Worm (Caenorhabditis elegans) whole organism, L1 larva: ENCODE measurements around the gene nep-12.

ENCODE experiments used
- ama-1 ChIP-seq: fragments of 150-350 bp; optimal IDR thresholded peaks from 2 replicates; lab custom pipeline; 2014
- egl-27 ChIP-seq, 2 experiments: fragments of 150-350 bp in 1 of 2; sonication (generic microtip); optimal IDR thresholded peaks; 3 replicates each; lab custom pipeline; 2017 to 2018; ENCODE audit warnings: missing biosample characterization in 2 of 2, missing genetic modification characterization in 2 of 2, missing genetic modification reagents in 2 of 2
- pqm-1 ChIP-seq: sonication (generic microtip); optimal IDR thresholded peaks from 3 replicates; lab custom pipeline; 2017; ENCODE audit warnings: missing biosample characterization, missing genetic modification characterization

DNA sequence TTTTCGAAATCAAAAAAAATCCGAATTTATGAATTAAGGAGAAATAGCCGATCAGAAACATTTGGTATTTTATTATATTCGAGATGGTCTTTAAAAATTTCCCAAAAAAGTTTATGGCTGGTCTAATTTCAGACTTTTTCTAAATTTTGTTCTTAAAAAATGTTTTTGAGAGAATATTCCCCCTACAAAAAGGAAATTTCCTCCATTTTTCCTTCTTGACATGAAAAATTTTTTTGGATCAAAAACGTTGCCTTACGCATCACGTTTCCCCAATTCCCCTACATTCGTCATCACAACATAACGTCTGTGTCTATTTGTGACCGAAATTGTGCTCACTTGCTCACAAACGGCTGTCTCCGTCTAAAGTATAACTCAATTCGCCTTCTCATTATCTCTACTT lies 9.0 kb upstream of the nep-12 start:
- TF ChIP-seq pqm-1 (tag; lab: Kevin White, UChicago) (no peak), egl-27 (tag; optimal IDR thresholded peaks at IDR 0.05; lab: Kevin White, UChicago) (no peak), ama-1 (lab: Kevin White, UChicago) (no peak)
